Fruit fly (Drosophila melanogaster): Measurements from ENCODE around the gene RacGAP84C.

- no peak for TF ChIP-seq CTCF (optimal IDR thresholded peaks at IDR 0.05)
- TF ChIP-seq CG8478 (optimal IDR thresholded peaks at IDR 0.05) = no peak
These were observed 26.2 kb upstream of the RacGAP84C start for dm6 chr3R:7259554-7259953.
